Fruit fly (Drosophila melanogaster) whole organism, adult: ENCODE results near the gene Irk1.
A peak's percentile ranks its signal among the peaks of the same experiment; 100 is the strongest.

ENCODE experiments used
- CG11617 ChIP-seq: fragments of 200-800 bp; sonication (Bioruptor generic); optimal IDR thresholded peaks from 2 replicates; lab custom pipeline; 2017; ENCODE audit warnings: mild to moderate bottlenecking, missing biosample characterization, missing genetic modification reagents, missing genetic modification characterization
- CG12768 ChIP-seq: fragments of 200-800 bp; sonication (Bioruptor generic); optimal IDR thresholded peaks from 2 replicates; lab custom pipeline; 2017; ENCODE audit warnings: missing biosample characterization, missing genetic modification characterization, mild to moderate bottlenecking, moderate library complexity, missing genetic modification reagents
- CG14711 ChIP-seq: fragments of 200-800 bp; sonication (Bioruptor generic); optimal IDR thresholded peaks from 2 replicates; lab custom pipeline; 2018; ENCODE audit warnings: missing biosample characterization, mild to moderate bottlenecking, missing genetic modification characterization, moderate library complexity
- CG33017 ChIP-seq: fragments of 200-800 bp; sonication (Bioruptor generic); optimal IDR thresholded peaks from 2 replicates; lab custom pipeline; 2018; ENCODE audit warnings: missing biosample characterization, mild to moderate bottlenecking, missing genetic modification characterization, moderate library complexity
- CG5204 ChIP-seq: fragments of 200-800 bp; sonication (Bioruptor generic); optimal IDR thresholded peaks from 2 replicates; lab custom pipeline; 2016; ENCODE audit warnings: missing biosample characterization, missing genetic modification characterization
- CG7045 ChIP-seq: fragments of 200-800 bp; sonication (Bioruptor generic); optimal IDR thresholded peaks from 2 replicates; lab custom pipeline; 2017; ENCODE audit warnings: missing biosample characterization, mild to moderate bottlenecking, missing genetic modification characterization
- CG7101 ChIP-seq: fragments of 200-800 bp; sonication (Bioruptor generic); optimal IDR thresholded peaks from 2 replicates; lab custom pipeline; 2018; ENCODE audit warnings: missing biosample characterization, mild to moderate bottlenecking, missing genetic modification characterization, moderate library complexity
- Clk ChIP-seq: fragments of 200-800 bp; sonication (Bioruptor generic); optimal IDR thresholded peaks from 2 replicates; lab custom pipeline; 2017; ENCODE audit warnings: missing biosample characterization, missing genetic modification characterization
- Crg-1 ChIP-seq: fragments of 200-800 bp; sonication (Bioruptor generic); optimal IDR thresholded peaks from 2 replicates; lab custom pipeline; 2016; ENCODE audit warnings: missing biosample characterization, missing genetic modification characterization
- Hr96 ChIP-seq: fragments of 200-800 bp; sonication (Bioruptor generic); optimal IDR thresholded peaks from 2 replicates; lab custom pipeline; 2016; ENCODE audit warnings: missing biosample characterization, missing genetic modification characterization
- Mnt ChIP-seq: fragments of 200-800 bp; sonication (Bioruptor generic); optimal IDR thresholded peaks from 2 replicates; lab custom pipeline; 2016; ENCODE audit warnings: missing biosample characterization, mild to moderate bottlenecking, missing genetic modification characterization
- bab1 ChIP-seq: fragments of 200-800 bp; sonication (Bioruptor generic); optimal IDR thresholded peaks from 3 replicates; lab custom pipeline; 2019; ENCODE audit warnings: missing biosample characterization, mild to moderate bottlenecking, missing genetic modification characterization, moderate library complexity
- cic ChIP-seq: fragments of 200-800 bp; sonication (Bioruptor generic); optimal IDR thresholded peaks from 2 replicates; lab custom pipeline; 2017; ENCODE audit warnings: missing biosample characterization, mild to moderate bottlenecking, missing genetic modification characterization, moderate library complexity
- cnc ChIP-seq, 2 experiments: fragments of >200 bp; optimal IDR thresholded peaks; 2 replicates each; lab custom pipeline; 2017
- kay ChIP-seq: fragments of 200-800 bp; sonication (Bioruptor generic); peaks from one replicate; lab custom pipeline; 2016; ENCODE audit warnings: missing biosample characterization, missing genetic modification characterization, borderline replicate concordance
- ovo ChIP-seq: fragments of 200-800 bp; sonication (Bioruptor generic); optimal IDR thresholded peaks from 2 replicates; lab custom pipeline; 2016; ENCODE audit warnings: missing biosample characterization, missing genetic modification characterization
- pad ChIP-seq: fragments of 200-800 bp; sonication (Bioruptor generic); optimal IDR thresholded peaks from 3 replicates; lab custom pipeline; 2017; ENCODE audit warnings: missing biosample characterization, missing genetic modification characterization, mild to moderate bottlenecking, moderate library complexity, missing genetic modification reagents
- tj ChIP-seq: fragments of 200-800 bp; sonication (Bioruptor generic); optimal IDR thresholded peaks from 3 replicates; lab custom pipeline; 2017; ENCODE audit warnings: missing biosample characterization, mild to moderate bottlenecking, missing genetic modification characterization, moderate library complexity
- toe ChIP-seq: fragments of 200-800 bp; sonication (Bioruptor generic); optimal IDR thresholded peaks from 2 replicates; lab custom pipeline; 2016; ENCODE audit warnings: missing biosample characterization, missing genetic modification characterization

Irk1 gene

dm6 chr3R:23226521-23227039, 58.5 kb downstream of the Irk1 start, which contains the start of gene cnc:
TSS of gene cnc (minus strand) at chr3R:23226711.
- TF ChIP-seq bab1 (GFP tag; lab: Kevin White, UChicago) (peak; percentile 74), toe (GFP tag; lab: Kevin White, UChicago) (peak; percentile 14), Mnt (peak; percentile 80), pad (GFP tag; lab: Kevin White, UChicago) (no peak), Crg-1 (peak; percentile 42), cic (GFP tag; lab: Kevin White, UChicago) (peak; percentile 95), Hr96 (peak; percentile 46), CG7101 (tag; lab: Kevin White, UChicago) (peak; percentile 29), CG33017 (tag; lab: Kevin White, UChicago) (peak; percentile 62), kay (no peak), CG12768 (GFP tag; lab: Kevin White, UChicago) (peak; percentile 75), CG14711 (peak; percentile 49), tj (GFP tag; lab: Kevin White, UChicago) (peak; percentile 96), ovo (no peak), Clk (GFP tag; lab: Kevin White, UChicago) (peak; percentile 5), CG11617 (GFP tag; lab: Kevin White, UChicago) (peak; percentile 60)

DNA sequence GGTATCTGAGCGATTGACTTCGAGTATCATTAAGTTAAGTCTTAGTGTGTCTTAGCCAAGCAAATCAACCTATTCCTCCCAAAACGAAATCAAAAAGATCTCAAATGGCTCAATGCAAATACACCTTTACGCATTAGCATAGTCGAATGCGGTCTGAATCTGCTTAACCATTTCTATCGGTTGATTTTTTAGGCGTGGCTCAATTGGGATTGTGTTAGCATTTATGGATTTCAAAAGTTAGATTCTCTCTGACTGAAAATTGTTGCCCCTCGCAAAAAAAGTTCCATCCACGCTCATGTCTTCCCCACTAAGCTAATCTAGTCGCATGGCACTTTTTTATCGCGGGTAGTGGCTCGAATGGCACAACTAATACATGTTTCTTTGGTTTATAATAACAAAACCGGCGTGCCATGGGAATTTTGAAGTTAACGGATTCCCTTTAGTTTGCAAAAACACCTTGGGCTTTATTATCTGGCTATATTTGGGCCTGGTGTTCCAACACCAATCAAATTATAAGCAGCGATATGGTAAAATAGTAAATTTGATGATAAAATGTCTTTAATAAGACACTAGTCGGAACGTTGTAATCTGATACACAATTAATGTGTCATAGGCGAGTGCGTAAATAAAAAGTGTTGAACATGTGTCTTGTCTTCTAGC, 60.6 kb downstream of the Irk1 start:
- TF ChIP-seq CG5204 (GFP tag; lab: Kevin White, UChicago) (no peak), toe (GFP tag; lab: Kevin White, UChicago) (no peak), tj (GFP tag; lab: Kevin White, UChicago) (no peak), CG7045 (no peak), cnc (optimal IDR thresholded peaks at IDR 0.05; lab: Kevin White, UChicago) (no peak), bab1 (GFP tag; lab: Kevin White, UChicago) (no peak), pad (GFP tag; lab: Kevin White, UChicago) (no peak)
